Fruit fly (Drosophila melanogaster) whole organism, embryonic: ENCODE results near the gene Ctl1.

Source experiments
- ATbp ChIP-seq: fragments of 200-800 bp; sonication (Bioruptor generic); optimal IDR thresholded peaks from 2 replicates; lab custom pipeline; 2017; ENCODE audit warnings: missing biosample characterization, mild to moderate bottlenecking, missing genetic modification characterization, missing genetic modification reagents
- Abd-B ChIP-seq: fragments of 200-800 bp; sonication (Bioruptor generic); optimal IDR thresholded peaks from 2 replicates; lab custom pipeline; 2018; ENCODE audit warnings: missing biosample characterization, mild to moderate bottlenecking, missing genetic modification characterization, moderate library complexity
- Adf1 ChIP-seq: fragments of 200-800 bp; sonication (Bioruptor generic); IDR thresholded peaks from 2 replicates; pipeline ENCODE4 v1.3.6; 2022; ENCODE audit warnings: missing biosample characterization, missing genetic modification characterization
- Atf3 ChIP-seq: fragments of 200-800 bp; sonication (Bioruptor generic); optimal IDR thresholded peaks from 3 replicates; lab custom pipeline; 2016; ENCODE audit warnings: missing biosample characterization, missing genetic modification characterization
- B-H1 ChIP-seq: fragments of 200-800 bp; sonication (Bioruptor generic); IDR thresholded peaks from 3 replicates; pipeline ENCODE4 v1.3.6; 2022; ENCODE audit warnings: missing biosample characterization, missing genetic modification characterization
- CG10431 ChIP-seq: fragments of 200-800 bp; sonication (Bioruptor generic); optimal IDR thresholded peaks from 3 replicates; lab custom pipeline; 2018; ENCODE audit warnings: missing biosample characterization, mild to moderate bottlenecking, missing genetic modification characterization
- CG11093 ChIP-seq: fragments of 200-800 bp; sonication (Bioruptor generic); IDR thresholded peaks from 3 replicates; pipeline ENCODE4 v1.3.6; 2022; ENCODE audit warnings: missing biosample characterization, missing genetic modification characterization
- CG12219 ChIP-seq: fragments of 200-800 bp; sonication (Bioruptor generic); optimal IDR thresholded peaks from 3 replicates; lab custom pipeline; 2018; ENCODE audit warnings: missing biosample characterization, mild to moderate bottlenecking, missing genetic modification characterization
- CG13123 ChIP-seq: fragments of 200-800 bp; sonication (Bioruptor generic); optimal IDR thresholded peaks from 2 replicates; lab custom pipeline; 2016; ENCODE audit warnings: missing biosample characterization, missing genetic modification characterization
- CG13296 ChIP-seq: fragments of 200-800 bp; sonication (Bioruptor generic); optimal IDR thresholded peaks from 3 replicates; lab custom pipeline; 2018; ENCODE audit warnings: missing biosample characterization, mild to moderate bottlenecking, missing genetic modification characterization
- CG13894 ChIP-seq: fragments of 200-800 bp; sonication (Bioruptor generic); optimal IDR thresholded peaks from 3 replicates; lab custom pipeline; 2018; ENCODE audit warnings: missing biosample characterization, mild to moderate bottlenecking, missing genetic modification characterization, moderate library complexity
- CG15514 ChIP-seq: fragments of 200-800 bp; sonication (Bioruptor generic); optimal IDR thresholded peaks from 3 replicates; lab custom pipeline; 2017; ENCODE audit warnings: missing biosample characterization, missing genetic modification characterization, mild to moderate bottlenecking, moderate library complexity, missing genetic modification reagents
- CG1602 ChIP-seq: fragments of 200-800 bp; sonication (Bioruptor generic); optimal IDR thresholded peaks from 3 replicates; lab custom pipeline; 2016; ENCODE audit warnings: missing biosample characterization, missing genetic modification characterization
- CG16779 ChIP-seq: fragments of 200-800 bp; sonication (Bioruptor generic); IDR thresholded peaks from 2 replicates; pipeline ENCODE4 v1.3.6; 2022; ENCODE audit warnings: missing biosample characterization, missing genetic modification characterization
- CG17568 ChIP-seq: fragments of 200-800 bp; sonication (Bioruptor generic); optimal IDR thresholded peaks from 2 replicates; lab custom pipeline; 2018; ENCODE audit warnings: missing biosample characterization, mild to moderate bottlenecking, missing genetic modification characterization, moderate library complexity
- CG2712 ChIP-seq: fragments of 200-800 bp; optimal IDR thresholded peaks from 3 replicates; lab custom pipeline; 2019; ENCODE audit warnings: missing biosample characterization, mild to moderate bottlenecking, missing genetic modification characterization, moderate library complexity
- CG31224 ChIP-seq: fragments of 200-800 bp; sonication (Bioruptor generic); IDR thresholded peaks from 2 replicates; pipeline ENCODE4 v1.3.6; 2022; ENCODE audit warnings: missing biosample characterization, missing genetic modification characterization
- CG34376 ChIP-seq: fragments of 200-800 bp; sonication (Bioruptor generic); optimal IDR thresholded peaks from 2 replicates; lab custom pipeline; 2018; ENCODE audit warnings: missing biosample characterization, mild to moderate bottlenecking, missing genetic modification characterization
- CG42726 ChIP-seq: fragments of 200-800 bp; sonication (Bioruptor generic); IDR thresholded peaks from 2 replicates; pipeline ENCODE4 v1.3.6; 2022; ENCODE audit warnings: missing biosample characterization, missing genetic modification characterization; ENCODE audit not compliant: partially characterized antibody
- CG4424 ChIP-seq: fragments of 200-800 bp; sonication (Bioruptor generic); optimal IDR thresholded peaks from 3 replicates; lab custom pipeline; 2016; ENCODE audit warnings: missing biosample characterization, missing genetic modification characterization
- CG4617 ChIP-seq: fragments of 200-800 bp; sonication (Bioruptor generic); optimal IDR thresholded peaks from 3 replicates; lab custom pipeline; 2016; ENCODE audit warnings: missing biosample characterization, missing genetic modification characterization, borderline replicate concordance
- CG7839 ChIP-seq: fragments of 200-800 bp; sonication (Bioruptor generic); optimal IDR thresholded peaks from 3 replicates; lab custom pipeline; 2018; ENCODE audit warnings: missing biosample characterization, mild to moderate bottlenecking, missing genetic modification characterization, moderate library complexity
- CG8281 ChIP-seq: fragments of 200-800 bp; sonication (Bioruptor generic); optimal IDR thresholded peaks from 2 replicates; lab custom pipeline; 2018; ENCODE audit warnings: missing biosample characterization, mild to moderate bottlenecking, missing genetic modification characterization, moderate library complexity
- CG8388 ChIP-seq: fragments of 200-800 bp; sonication (Bioruptor generic); optimal IDR thresholded peaks from 2 replicates; lab custom pipeline; 2019; ENCODE audit warnings: missing biosample characterization, mild to moderate bottlenecking, missing genetic modification characterization, moderate library complexity
- CG9817 ChIP-seq: fragments of 200-800 bp; sonication (Bioruptor generic); optimal IDR thresholded peaks from 2 replicates; lab custom pipeline; 2018; ENCODE audit warnings: missing biosample characterization, mild to moderate bottlenecking, missing genetic modification characterization, moderate library complexity
- Dip2 ChIP-seq: fragments of 200-800 bp; sonication (Bioruptor generic); IDR thresholded peaks from 2 replicates; pipeline ENCODE4 v1.3.6; 2022; ENCODE audit warnings: missing biosample characterization, missing genetic modification characterization
- Doc3 ChIP-seq: fragments of 200-800 bp; sonication (Bioruptor generic); IDR thresholded peaks from 3 replicates; pipeline ENCODE4 v1.3.6; 2022; ENCODE audit warnings: missing biosample characterization, missing genetic modification characterization; ENCODE audit not compliant: partially characterized antibody
- E2f2 ChIP-seq: fragments of 200-800 bp; sonication (Bioruptor generic); IDR thresholded peaks from 2 replicates; pipeline ENCODE4 v1.3.6; 2022; ENCODE audit warnings: missing biosample characterization, missing genetic modification characterization
- Elba2 ChIP-seq: fragments of 200-800 bp; sonication (Bioruptor generic); optimal IDR thresholded peaks from 3 replicates; lab custom pipeline; 2016; ENCODE audit warnings: missing biosample characterization, missing genetic modification characterization
- Gug ChIP-seq: fragments of 200-800 bp; sonication (Bioruptor generic); IDR thresholded peaks from 4 replicates; pipeline ENCODE4 v1.3.6; 2022; ENCODE audit warnings: missing biosample characterization, missing genetic modification characterization
- HHEX ChIP-seq: fragments of 200-800 bp; sonication (Bioruptor generic); optimal IDR thresholded peaks from 3 replicates; lab custom pipeline; 2017; ENCODE audit warnings: missing biosample characterization, mild to moderate bottlenecking, missing genetic modification characterization, missing genetic modification reagents
- Hr78 ChIP-seq, 2 experiments: fragments of 200-800 bp in 1 of 2; fragments of >200 bp in 1 of 2; sonication (Bioruptor generic) in 1 of 2; optimal IDR thresholded peaks; 2 replicates each; lab custom pipeline; 2017 to 2019; ENCODE audit warnings: missing biosample characterization in 2 of 2, missing genetic modification characterization in 2 of 2, mild to moderate bottlenecking in 1 of 2, moderate library complexity in 1 of 2
- Mad ChIP-seq: fragments of 200-800 bp; sonication (Bioruptor generic); optimal IDR thresholded peaks from 2 replicates; lab custom pipeline; 2016; ENCODE audit warnings: missing biosample characterization, missing genetic modification characterization
- Mrtf ChIP-seq: fragments of 200-800 bp; sonication (Bioruptor generic); IDR thresholded peaks from 3 replicates; pipeline ENCODE4 v1.3.6; 2022; ENCODE audit warnings: missing biosample characterization, missing genetic modification characterization
- Ssrp ChIP-seq: fragments of 200-800 bp; sonication (Bioruptor generic); optimal IDR thresholded peaks from 2 replicates; lab custom pipeline; 2018; ENCODE audit warnings: missing biosample characterization, mild to moderate bottlenecking, missing genetic modification characterization, moderate library complexity
- cad ChIP-seq: fragments of >200 bp; optimal IDR thresholded peaks from 2 replicates; lab custom pipeline; 2017; ENCODE audit warnings: missing biosample characterization, missing genetic modification characterization
- crol ChIP-seq: fragments of 200-800 bp; sonication (Bioruptor generic); IDR thresholded peaks from 2 replicates; pipeline ENCODE4 v1.3.6; 2022; ENCODE audit warnings: missing biosample characterization, missing genetic modification characterization
- da ChIP-seq: fragments of 200-800 bp; sonication (Bioruptor generic); optimal IDR thresholded peaks from 2 replicates; lab custom pipeline; 2016; ENCODE audit warnings: missing biosample characterization, missing genetic modification characterization
- hbn ChIP-seq: fragments of 200-800 bp; sonication (Bioruptor generic); IDR thresholded peaks from 2 replicates; pipeline ENCODE4 v1.3.6; 2022; ENCODE audit warnings: missing biosample characterization, missing genetic modification characterization; ENCODE audit not compliant: partially characterized antibody
- jing ChIP-seq: fragments of 200-800 bp; sonication (Bioruptor generic); optimal IDR thresholded peaks from 2 replicates; lab custom pipeline; 2018; ENCODE audit warnings: missing biosample characterization, mild to moderate bottlenecking, missing genetic modification characterization
- mam ChIP-seq: fragments of 200-800 bp; sonication (Bioruptor generic); optimal IDR thresholded peaks from 3 replicates; lab custom pipeline; 2016; ENCODE audit warnings: missing biosample characterization, missing genetic modification characterization
- mirr ChIP-seq: fragments of 200-800 bp; sonication (Bioruptor generic); optimal IDR thresholded peaks from 3 replicates; lab custom pipeline; 2018; ENCODE audit warnings: missing biosample characterization, mild to moderate bottlenecking, missing genetic modification characterization
- odd ChIP-seq: fragments of 200-800 bp; sonication (Bioruptor generic); optimal IDR thresholded peaks from 2 replicates; lab custom pipeline; 2017; ENCODE audit warnings: missing biosample characterization, mild to moderate bottlenecking, missing genetic modification characterization
- onecut ChIP-seq: fragments of 200-800 bp; sonication (Bioruptor generic); IDR thresholded peaks from 2 replicates; pipeline ENCODE4 v1.3.6; 2022; ENCODE audit warnings: missing biosample characterization, missing genetic modification characterization
- pfk ChIP-seq: fragments of 200-800 bp; sonication (Bioruptor generic); optimal IDR thresholded peaks from 2 replicates; lab custom pipeline; 2018; ENCODE audit warnings: missing biosample characterization, mild to moderate bottlenecking, missing genetic modification characterization, moderate library complexity
- sd ChIP-seq: fragments of 200-800 bp; sonication (Bioruptor generic); optimal IDR thresholded peaks from 3 replicates; lab custom pipeline; 2018; ENCODE audit warnings: missing biosample characterization, mild to moderate bottlenecking, missing genetic modification characterization, moderate library complexity
- sens-2 ChIP-seq: fragments of 200-800 bp; sonication (Bioruptor generic); IDR thresholded peaks from 2 replicates; pipeline ENCODE4 v1.3.6; 2022; ENCODE audit warnings: missing biosample characterization, missing genetic modification characterization
- tll ChIP-seq, 2 experiments: fragments of 200-800 bp in 1 of 2; fragments of >200 bp in 1 of 2; sonication (Bioruptor generic) in 1 of 2; optimal IDR thresholded peaks; 2 replicates each; lab custom pipeline; 2017 to 2019; ENCODE audit warnings: missing biosample characterization in 2 of 2, missing genetic modification characterization in 2 of 2, mild to moderate bottlenecking in 1 of 2, moderate library complexity in 1 of 2
- zfh1 ChIP-seq: fragments of 200-800 bp; sonication (Bioruptor generic); IDR thresholded peaks from 3 replicates; pipeline ENCODE4 v1.3.6; 2022; ENCODE audit warnings: missing biosample characterization, missing genetic modification characterization

Ctl1 gene

dm6 chr3L:4230357-4230901 is 47.3 kb upstream of the Ctl1 start (continued):
- no peak for TF ChIP-seq CG13894
- TF ChIP-seq CG9817 (tag; lab: Kevin White, UChicago): peak; percentile 77
- TF ChIP-seq Abd-B (GFP tag; lab: Kevin White, UChicago): peak; percentile 93
- TF ChIP-seq CG16779 (GFP tag; lab: Robert Waterston, UW): no peak
- peak; percentile 87 for TF ChIP-seq sens-2
- no peak for TF ChIP-seq cad (GFP tag; lab: Kevin White, UChicago)
- TF ChIP-seq tll (GFP tag; optimal IDR thresholded peaks at IDR 0.05; lab: Kevin White, UChicago): peak; percentile 85 to 93
- TF ChIP-seq E2f2 (GFP tag; lab: Robert Waterston, UW): peak; percentile 67; the same call in 1 of the 2 replicates
- peak; percentile 76 for TF ChIP-seq da (GFP tag; lab: Kevin White, UChicago)
- TF ChIP-seq CG1602 (GFP tag; lab: Kevin White, UChicago): peak; percentile 93
- TF ChIP-seq CG13296 (GFP tag; lab: Kevin White, UChicago): peak; percentile 76
- TF ChIP-seq Mad (GFP tag; lab: Kevin White, UChicago): peak; percentile 93
- peak; percentile 95 for TF ChIP-seq CG7839 (tag; lab: Kevin White, UChicago)
- TF ChIP-seq CG2712 (tag; lab: Kevin White, UChicago): peak; percentile 98
- peak; percentile 60 for TF ChIP-seq crol (GFP tag; lab: Robert Waterston, UW)
- no peak for TF ChIP-seq mirr (GFP tag; lab: Kevin White, UChicago)
- TF ChIP-seq Gug (GFP tag; lab: Robert Waterston, UW): peak; percentile 81
- peak; percentile 96 for TF ChIP-seq Ssrp (tag; lab: Kevin White, UChicago)
- peak; percentile 78 for TF ChIP-seq mam (GFP tag; lab: Kevin White, UChicago)
- TF ChIP-seq CG8281 (tag; lab: Kevin White, UChicago): peak; percentile 79
- TF ChIP-seq Mrtf (GFP tag; lab: Robert Waterston, UW): peak; percentile 83
- peak; percentile 95 for TF ChIP-seq CG8388
- peak; percentile 87 for TF ChIP-seq Elba2
- TF ChIP-seq hbn (GFP tag; lab: Robert Waterston, UW): no peak
- TF ChIP-seq zfh1: peak; percentile 95
- TF ChIP-seq B-H1 (GFP tag; lab: Robert Waterston, UW): peak; percentile 69
- peak; percentile 45; the same call in 1 of the 2 replicates for TF ChIP-seq CG31224 (GFP tag; lab: Robert Waterston, UW)
- peak; percentile 90 for TF ChIP-seq CG11093 (GFP tag; lab: Robert Waterston, UW)
- peak; percentile 91 for TF ChIP-seq odd (GFP tag; lab: Kevin White, UChicago)
- peak; percentile 93 for TF ChIP-seq jing
- TF ChIP-seq CG17568: peak; percentile 87
- TF ChIP-seq CG13123 (GFP tag; lab: Kevin White, UChicago): peak; percentile 83
- TF ChIP-seq sd (tag; lab: Kevin White, UChicago): peak; percentile 51
- TF ChIP-seq CG4424 (GFP tag; lab: Kevin White, UChicago): peak; percentile 96
- peak; percentile 29 for TF ChIP-seq CG15514 (GFP tag; lab: Kevin White, UChicago)
- no peak for TF ChIP-seq CG42726 (GFP tag; lab: Robert Waterston, UW)
- no peak for TF ChIP-seq Doc3 (GFP tag; lab: Robert Waterston, UW)
- TF ChIP-seq CG4617 (GFP tag; lab: Kevin White, UChicago): peak; percentile 76
- peak; percentile 89 for TF ChIP-seq CG10431 (GFP tag; lab: Kevin White, UChicago)
- peak; percentile 54 for TF ChIP-seq pfk (GFP tag; lab: Kevin White, UChicago)
- peak; percentile 86 for TF ChIP-seq HHEX (GFP tag; lab: Kevin White, UChicago)
- TF ChIP-seq Dip2 (GFP tag; lab: Robert Waterston, UW): no peak
- TF ChIP-seq ATbp (GFP tag; lab: Kevin White, UChicago): peak; percentile 93
- TF ChIP-seq Hr78 (GFP tag; optimal IDR thresholded peaks at IDR 0.05; lab: Kevin White, UChicago): peak in 1 of 2 experiments; percentile 88
- TF ChIP-seq Adf1 (GFP tag; lab: Robert Waterston, UW): no peak
- peak; percentile 26 for TF ChIP-seq CG34376
- TF ChIP-seq onecut (GFP tag; lab: Robert Waterston, UW): peak; percentile 85
- peak; percentile 91 for TF ChIP-seq CG12219 (GFP tag; lab: Kevin White, UChicago)
- TF ChIP-seq Atf3 (GFP tag; lab: Kevin White, UChicago): peak; percentile 94
